Worm (Caenorhabditis elegans): Measurements from ENCODE around the gene F59F5.5.

DNA sequence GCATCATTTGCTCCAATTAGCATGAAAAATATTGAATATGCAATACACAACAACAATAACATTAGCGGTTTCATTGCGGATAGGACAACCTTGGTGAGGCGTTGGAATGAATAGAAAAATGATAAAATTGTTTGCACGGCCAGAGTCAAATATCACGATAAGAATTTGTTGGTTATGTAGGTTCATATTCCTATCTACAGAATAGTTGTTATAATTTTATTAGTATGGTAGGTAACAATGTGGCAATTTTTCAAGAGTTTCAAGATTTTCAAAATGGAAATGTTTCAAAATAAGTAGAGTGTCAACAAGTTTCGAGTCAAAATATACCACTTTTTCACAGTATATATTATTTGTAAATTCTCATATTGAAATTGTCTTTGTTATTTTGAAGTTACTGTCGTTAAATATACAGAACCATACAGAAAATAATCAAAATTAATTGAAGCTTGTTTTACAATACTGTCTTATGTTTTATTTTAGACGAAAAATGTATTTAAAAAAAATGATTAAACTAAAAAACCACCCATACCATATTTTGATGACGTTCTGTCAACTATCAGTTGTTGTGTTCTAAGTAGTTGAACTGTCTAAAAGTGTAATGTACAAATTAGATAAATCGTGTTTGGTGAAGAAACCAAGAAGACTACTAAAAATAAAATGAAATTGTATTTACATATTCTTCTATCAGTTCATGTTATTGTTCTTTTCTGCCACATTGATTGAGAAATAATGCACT is 3.3 kb upstream of the F59F5.5 start, which contains the start of the genes F59F5.3 and F59F5.4:
- TF ChIP-seq mep-1 (tag; optimal IDR thresholded peaks at IDR 0.05), result no peak
- TF ChIP-seq nhr-77 (tag; optimal IDR thresholded peaks at IDR 0.05), result no peak
- no peak for TF ChIP-seq unc-62 (GFP tag; optimal IDR thresholded peaks at IDR 0.05 in 1 of 2)
- no peak for TF ChIP-seq unc-62 (tag; optimal IDR thresholded peaks at IDR 0.05)
- no peak for TF ChIP-seq gei-8 (GFP tag; optimal IDR thresholded peaks at IDR 0.05)
- no peak for TF ChIP-seq fkh-10 (GFP tag; optimal IDR thresholded peaks at IDR 0.05)
- TF ChIP-seq spr-1 (tag; optimal IDR thresholded peaks at IDR 0.05), result no peak
- TF ChIP-seq jun-1 (tag; optimal IDR thresholded peaks at IDR 0.05), result no peak
- no peak for TF ChIP-seq mxl-2 (GFP tag; conservative IDR thresholded peaks at IDR 0.05)
- TF ChIP-seq fos-1 (tag; optimal IDR thresholded peaks at IDR 0.05), result no peak

Data from whole organism, L4 larva.